Worm (Caenorhabditis elegans): ENCODE measurements around the gene srh-222.

DNA sequence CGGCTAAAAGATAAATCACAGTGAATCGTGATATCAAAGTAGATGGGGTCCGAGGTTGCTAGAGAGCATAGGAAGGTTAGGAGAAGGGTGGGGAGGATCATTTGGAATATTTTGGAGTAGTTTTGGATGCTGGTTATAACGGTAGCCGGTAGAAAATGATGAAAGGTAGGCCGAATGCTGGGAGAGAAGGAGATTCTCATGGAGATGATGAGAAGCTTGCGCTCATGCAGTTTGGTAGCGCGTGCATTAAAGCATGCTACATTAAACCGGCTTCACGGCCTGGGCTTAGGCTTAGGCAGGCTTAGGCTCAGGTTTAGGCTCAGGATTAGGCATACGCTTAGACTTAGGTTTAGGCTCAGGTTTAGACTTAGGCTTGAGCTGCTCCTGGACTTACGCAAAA lies 14.7 kb downstream of the srh-222 start, which contains the start of gene F47C12.13:
- TF ChIP-seq B0310.2 (tag; optimal IDR thresholded peaks at IDR 0.05), result no peak
- TF ChIP-seq hmg-4 (GFP tag; optimal IDR thresholded peaks at IDR 0.05), result no peak
- TF ChIP-seq hnd-1 (tag; optimal IDR thresholded peaks at IDR 0.05), result no peak
- no peak for TF ChIP-seq ets-7 (tag; optimal IDR thresholded peaks at IDR 0.05)
- TF ChIP-seq ama-1 (optimal IDR thresholded peaks at IDR 0.05), result no peak
- TF ChIP-seq tbx-37 (GFP tag; conservative IDR thresholded peaks at IDR 0.05), result no peak
- no peak for TF ChIP-seq scrt-1 (GFP tag; IDR thresholded peaks at IDR 0.05)
